Worm (Caenorhabditis elegans): ENCODE results near the gene kmo-2.

The kmo-2 gene

ce11 chrV:12084216-12084615 lies 15.9 kb upstream of the kmo-2 start, which contains the start of gene R07B7.8:
TSS of gene R07B7.8 (minus strand) at chrV:12084316.
- no peak for TF ChIP-seq nhr-237 (tag; optimal IDR thresholded peaks at IDR 0.05)
- TF ChIP-seq nhr-21 (tag; optimal IDR thresholded peaks at IDR 0.05): no peak
- no peak for TF ChIP-seq C34F6.9 (tag; optimal IDR thresholded peaks at IDR 0.05)
- no peak for TF ChIP-seq gmeb-1 (tag; optimal IDR thresholded peaks at IDR 0.05)
- TF ChIP-seq ztf-4 (tag; optimal IDR thresholded peaks at IDR 0.05): no peak
- TF ChIP-seq lin-39 (tag; optimal IDR thresholded peaks at IDR 0.05): no peak
- no peak for TF ChIP-seq ceh-82 (tag; optimal IDR thresholded peaks at IDR 0.05)
- TF ChIP-seq alr-1 (tag; optimal IDR thresholded peaks at IDR 0.05): no peak

- TF ChIP-seq crh-2 (tag; optimal IDR thresholded peaks at IDR 0.05): peak; percentile 12
- peak; percentile 0 for TF ChIP-seq sma-9 (GFP tag; optimal IDR thresholded peaks at IDR 0.05)
- no peak for TF ChIP-seq sma-9 (tag; optimal IDR thresholded peaks at IDR 0.05)
- no peak for TF ChIP-seq ceh-16 (tag; optimal IDR thresholded peaks at IDR 0.05)
Measured at ce11 chrV:12082932-12083331, 14.6 kb upstream of the kmo-2 start, which contains the start of gene R07B7.10. TSS of gene R07B7.10 (plus strand) at chrV:12083216.

- TF ChIP-seq ztf-4 (tag; optimal IDR thresholded peaks at IDR 0.05): no peak
- no peak for TF ChIP-seq ZK546.5 (tag; optimal IDR thresholded peaks at IDR 0.05)
- no peak for TF ChIP-seq mdl-1 (tag; optimal IDR thresholded peaks at IDR 0.05)
- TF ChIP-seq unc-39 (tag; optimal IDR thresholded peaks at IDR 0.05): no peak
- no peak for TF ChIP-seq sma-3 (GFP tag; optimal IDR thresholded peaks at IDR 0.05)
- no peak for TF ChIP-seq elt-3 (tag; optimal IDR thresholded peaks at IDR 0.05)
- TF ChIP-seq ztf-11 (tag; optimal IDR thresholded peaks at IDR 0.05): no peak
- no peak for TF ChIP-seq ceh-16 (tag; optimal IDR thresholded peaks at IDR 0.05)
- no peak for TF ChIP-seq ztf-1 (GFP tag; conservative IDR thresholded peaks at IDR 0.05)
- TF ChIP-seq unc-55 (GFP tag; optimal IDR thresholded peaks at IDR 0.05): no peak
- no peak for TF ChIP-seq nhr-25 (tag; optimal IDR thresholded peaks at IDR 0.05)
- TF ChIP-seq nhr-23 (tag; optimal IDR thresholded peaks at IDR 0.05): no peak
- TF ChIP-seq nhr-129 (tag; optimal IDR thresholded peaks at IDR 0.05): no peak
- TF ChIP-seq blmp-1 (tag; optimal IDR thresholded peaks at IDR 0.05; ENCODE audit: insufficient read depth): no peak
- TF ChIP-seq gmeb-1 (tag; optimal IDR thresholded peaks at IDR 0.05): no peak
- TF ChIP-seq lin-11 (tag; optimal IDR thresholded peaks at IDR 0.05): no peak
- no peak for TF ChIP-seq nhr-237 (tag; optimal IDR thresholded peaks at IDR 0.05)
- TF ChIP-seq Y55F3AM.14 (GFP tag; optimal IDR thresholded peaks at IDR 0.05): no peak
- no peak for TF ChIP-seq lsy-2 (tag; optimal IDR thresholded peaks at IDR 0.05)
Measured at ce11 chrV:12080274-12080673, 11.9 kb upstream of the kmo-2 start, which contains the start of gene R07B7.9. TSS of gene R07B7.9 (minus strand) at chrV:12080374.

ce11 chrV:12075983-12076382 lies 7.6 kb upstream of the kmo-2 start:
- TF ChIP-seq fos-1 (tag; optimal IDR thresholded peaks at IDR 0.05): peak; percentile 56
- TF ChIP-seq crh-2 (tag; optimal IDR thresholded peaks at IDR 0.05): peak; percentile 0
- no peak for TF ChIP-seq blmp-1 (tag; optimal IDR thresholded peaks at IDR 0.05; ENCODE audit: insufficient read depth)
- no peak for TF ChIP-seq snpc-4 (tag; optimal IDR thresholded peaks at IDR 0.05)
- no peak for TF ChIP-seq egl-27 (tag; optimal IDR thresholded peaks at IDR 0.05)
- TF ChIP-seq nhr-23 (tag; optimal IDR thresholded peaks at IDR 0.05): no peak
- no peak for TF ChIP-seq nhr-25 (tag; optimal IDR thresholded peaks at IDR 0.05)
- TF ChIP-seq ztf-11 (tag; optimal IDR thresholded peaks at IDR 0.05): no peak
- no peak for TF ChIP-seq nhr-10 (tag; optimal IDR thresholded peaks at IDR 0.05)
- TF ChIP-seq elt-1 (tag; optimal IDR thresholded peaks at IDR 0.05): no peak
- TF ChIP-seq dmd-4 (tag; optimal IDR thresholded peaks at IDR 0.05): no peak
- no peak for TF ChIP-seq R02D3.7 (tag; optimal IDR thresholded peaks at IDR 0.05)
- peak; percentile 40 for TF ChIP-seq skn-1 (tag; optimal IDR thresholded peaks at IDR 0.05)
- TF ChIP-seq ztf-4 (tag; optimal IDR thresholded peaks at IDR 0.05): no peak
- no peak for TF ChIP-seq sma-3 (GFP tag; optimal IDR thresholded peaks at IDR 0.05)
- no peak for TF ChIP-seq peb-1 (tag; optimal IDR thresholded peaks at IDR 0.05)
- TF ChIP-seq gmeb-1 (tag; optimal IDR thresholded peaks at IDR 0.05): peak; percentile 20
- TF ChIP-seq ZK546.5 (tag; optimal IDR thresholded peaks at IDR 0.05): no peak
- no peak for TF ChIP-seq C34F6.9 (tag; optimal IDR thresholded peaks at IDR 0.05)
- TF ChIP-seq mbf-1 (tag; optimal IDR thresholded peaks at IDR 0.05): no peak
- no peak for TF ChIP-seq lin-39 (tag; optimal IDR thresholded peaks at IDR 0.05)
- no peak for TF ChIP-seq ztf-1 (GFP tag; conservative IDR thresholded peaks at IDR 0.05)
- TF ChIP-seq sem-4 (tag; optimal IDR thresholded peaks at IDR 0.05): no peak
- TF ChIP-seq unc-39 (tag; optimal IDR thresholded peaks at IDR 0.05): no peak
- no peak for TF ChIP-seq nhr-6 (tag; optimal IDR thresholded peaks at IDR 0.05)
